Fruit fly (Drosophila melanogaster) whole organism, embryonic: ENCODE results near the gene CG10376.

Experiments used
- CG10543 ChIP-seq: fragments of 200-800 bp; sonication (Bioruptor generic); optimal IDR thresholded peaks from 3 replicates; lab custom pipeline; 2017; ENCODE audit warnings: missing biosample characterization, mild to moderate bottlenecking, missing genetic modification characterization, moderate library complexity
- CG11695 ChIP-seq: fragments of 200-800 bp; sonication (Bioruptor generic); IDR thresholded peaks from 3 replicates; pipeline ENCODE4 v1.3.6; 2022; ENCODE audit warnings: missing biosample characterization, missing genetic modification characterization
- CG13123 ChIP-seq: fragments of 200-800 bp; sonication (Bioruptor generic); optimal IDR thresholded peaks from 2 replicates; lab custom pipeline; 2016; ENCODE audit warnings: missing biosample characterization, missing genetic modification characterization
- CG15479 ChIP-seq: fragments of 200-800 bp; sonication (Bioruptor generic); optimal IDR thresholded peaks from 3 replicates; lab custom pipeline; 2019; ENCODE audit warnings: missing biosample characterization, mild to moderate bottlenecking, missing genetic modification characterization, moderate library complexity
- CG15514 ChIP-seq: fragments of 200-800 bp; sonication (Bioruptor generic); optimal IDR thresholded peaks from 3 replicates; lab custom pipeline; 2017; ENCODE audit warnings: missing biosample characterization, missing genetic modification characterization, mild to moderate bottlenecking, moderate library complexity, missing genetic modification reagents
- CG1602 ChIP-seq: fragments of 200-800 bp; sonication (Bioruptor generic); optimal IDR thresholded peaks from 3 replicates; lab custom pipeline; 2016; ENCODE audit warnings: missing biosample characterization, missing genetic modification characterization
- CG1603 ChIP-seq: fragments of 200-800 bp; sonication (Bioruptor generic); optimal IDR thresholded peaks from 2 replicates; lab custom pipeline; 2019; ENCODE audit warnings: missing biosample characterization, mild to moderate bottlenecking, missing genetic modification characterization, moderate library complexity
- CG3281 ChIP-seq: fragments of 200-800 bp; sonication (Bioruptor generic); optimal IDR thresholded peaks from 3 replicates; lab custom pipeline; 2017; ENCODE audit warnings: missing biosample characterization, mild to moderate bottlenecking, missing genetic modification characterization
- CG34422 ChIP-seq: fragments of 200-800 bp; sonication (Bioruptor generic); IDR thresholded peaks from 3 replicates; pipeline ENCODE4 v1.3.6; 2022; ENCODE audit warnings: missing biosample characterization, missing genetic modification characterization
- CG6175 ChIP-seq: fragments of 200-800 bp; sonication (Bioruptor generic); IDR thresholded peaks from 3 replicates; pipeline ENCODE4 v1.3.6; 2022; ENCODE audit warnings: missing biosample characterization, missing genetic modification characterization
- CG6791 ChIP-seq: fragments of 200-800 bp; sonication (Bioruptor generic); IDR thresholded peaks from 3 replicates; pipeline ENCODE4 v1.3.6; 2022; ENCODE audit warnings: missing biosample characterization, missing genetic modification characterization; ENCODE audit not compliant: partially characterized antibody
- CG7357 ChIP-seq: fragments of 200-800 bp; sonication (Bioruptor generic); IDR thresholded peaks from 3 replicates; pipeline ENCODE4 v1.3.6; 2022; ENCODE audit warnings: missing biosample characterization, missing genetic modification characterization
- CG7963 ChIP-seq: fragments of 200-800 bp; sonication (Bioruptor generic); IDR thresholded peaks from 3 replicates; pipeline ENCODE4 v1.3.6; 2022; ENCODE audit warnings: missing biosample characterization, missing genetic modification characterization; ENCODE audit not compliant: partially characterized antibody
- CG8089 ChIP-seq: fragments of 200-800 bp; sonication (Bioruptor generic); optimal IDR thresholded peaks from 3 replicates; lab custom pipeline; 2016; ENCODE audit warnings: missing biosample characterization, missing genetic modification characterization
- CG8388 ChIP-seq: fragments of 200-800 bp; sonication (Bioruptor generic); optimal IDR thresholded peaks from 2 replicates; lab custom pipeline; 2019; ENCODE audit warnings: missing biosample characterization, mild to moderate bottlenecking, missing genetic modification characterization, moderate library complexity
- CG8765 ChIP-seq: fragments of 200-800 bp; sonication (Bioruptor generic); IDR thresholded peaks from 2 replicates; pipeline ENCODE4 v1.3.6; 2022; ENCODE audit warnings: missing biosample characterization, missing genetic modification characterization
- CG9437 ChIP-seq: fragments of 200-800 bp; sonication (Bioruptor generic); optimal IDR thresholded peaks from 2 replicates; lab custom pipeline; 2018; ENCODE audit warnings: missing biosample characterization, mild to moderate bottlenecking, missing genetic modification characterization
- Dip3 ChIP-seq: fragments of 200-800 bp; sonication (Bioruptor generic); optimal IDR thresholded peaks from 3 replicates; lab custom pipeline; 2016; ENCODE audit warnings: missing biosample characterization, missing genetic modification characterization
- ERR ChIP-seq: fragments of 200-800 bp; sonication (Bioruptor generic); optimal IDR thresholded peaks from 2 replicates; lab custom pipeline; 2016; ENCODE audit warnings: missing biosample characterization, missing genetic modification characterization
- Ets65A ChIP-seq: fragments of 200-800 bp; sonication (Bioruptor generic); peaks from one replicate; lab custom pipeline; 2016; ENCODE audit warnings: missing biosample characterization, missing genetic modification characterization
- H15 ChIP-seq: fragments of 200-800 bp; sonication (Bioruptor generic); IDR thresholded peaks from 3 replicates; pipeline ENCODE4 v1.3.6; 2022; ENCODE audit warnings: missing biosample characterization, missing genetic modification characterization
- Hsf ChIP-seq: fragments of 200-800 bp; sonication (Bioruptor generic); optimal IDR thresholded peaks from 3 replicates; lab custom pipeline; 2016; ENCODE audit warnings: missing biosample characterization, missing genetic modification characterization
- Jarid2 ChIP-seq: fragments of 200-800 bp; sonication (Bioruptor generic); optimal IDR thresholded peaks from 3 replicates; lab custom pipeline; 2017; ENCODE audit warnings: mild to moderate bottlenecking, missing biosample characterization, missing genetic modification reagents, missing genetic modification characterization
- Lpt ChIP-seq: fragments of >200 bp; optimal IDR thresholded peaks from 2 replicates; lab custom pipeline; 2018; ENCODE audit warnings: missing biosample characterization, missing genetic modification characterization
- MTF-1 ChIP-seq: fragments of 200-800 bp; sonication (Bioruptor generic); optimal IDR thresholded peaks from 2 replicates; lab custom pipeline; 2018; ENCODE audit warnings: missing biosample characterization, mild to moderate bottlenecking, missing genetic modification characterization, borderline replicate concordance
- Pdp1 ChIP-seq, 2 experiments: fragments of 200-800 bp; sonication (Bioruptor generic); optimal IDR thresholded peaks; 3 replicates each; lab custom pipeline; 2016; ENCODE audit warnings: missing biosample characterization in 2 of 2, missing genetic modification characterization in 2 of 2, mild to moderate bottlenecking in 1 of 2, moderate library complexity in 1 of 2
- Ssrp ChIP-seq: fragments of 200-800 bp; sonication (Bioruptor generic); optimal IDR thresholded peaks from 2 replicates; lab custom pipeline; 2018; ENCODE audit warnings: missing biosample characterization, mild to moderate bottlenecking, missing genetic modification characterization, moderate library complexity
- ato ChIP-seq: fragments of 200-800 bp; sonication (Bioruptor generic); IDR thresholded peaks from 2 replicates; pipeline ENCODE4 v1.3.6; 2022; ENCODE audit warnings: missing biosample characterization, missing genetic modification characterization; ENCODE audit not compliant: partially characterized antibody
- bsh ChIP-seq, 2 experiments: fragments of 200-800 bp; sonication (Bioruptor generic); optimal IDR thresholded peaks; 2 replicates each; lab custom pipeline; 2017 to 2018; ENCODE audit warnings: mild to moderate bottlenecking in 2 of 2, missing biosample characterization in 2 of 2, missing genetic modification characterization in 2 of 2, moderate library complexity in 1 of 2
- chif ChIP-seq, 2 experiments: fragments of 200-800 bp; sonication (Bioruptor generic); optimal IDR thresholded peaks; 3 replicates each; lab custom pipeline; 2016; ENCODE audit warnings: missing biosample characterization in 2 of 2, missing genetic modification characterization in 2 of 2
- crol ChIP-seq: fragments of 200-800 bp; sonication (Bioruptor generic); IDR thresholded peaks from 2 replicates; pipeline ENCODE4 v1.3.6; 2022; ENCODE audit warnings: missing biosample characterization, missing genetic modification characterization
- disco-r ChIP-seq: fragments of 200-800 bp; sonication (Bioruptor generic); optimal IDR thresholded peaks from 2 replicates; lab custom pipeline; 2016; ENCODE audit warnings: missing biosample characterization, missing genetic modification characterization
- dmrt11E ChIP-seq: fragments of 200-800 bp; sonication (Bioruptor generic); optimal IDR thresholded peaks from 3 replicates; lab custom pipeline; 2018; ENCODE audit warnings: missing biosample characterization, mild to moderate bottlenecking, missing genetic modification characterization, moderate library complexity
- emc ChIP-seq: fragments of 200-800 bp; sonication (Bioruptor generic); optimal IDR thresholded peaks from 2 replicates; lab custom pipeline; 2016; ENCODE audit warnings: missing biosample characterization, missing genetic modification characterization
- gce ChIP-seq: fragments of 200-800 bp; sonication (Bioruptor generic); IDR thresholded peaks from 3 replicates; pipeline ENCODE4 v1.3.6; 2022; ENCODE audit warnings: missing biosample characterization, missing genetic modification characterization
- kah ChIP-seq: fragments of 200-800 bp; sonication (Bioruptor generic); optimal IDR thresholded peaks from 2 replicates; lab custom pipeline; 2018; ENCODE audit warnings: missing biosample characterization, mild to moderate bottlenecking, missing genetic modification characterization
- schlank ChIP-seq: fragments of 200-800 bp; sonication (Bioruptor generic); optimal IDR thresholded peaks from 2 replicates; lab custom pipeline; 2018; ENCODE audit warnings: missing biosample characterization, mild to moderate bottlenecking, missing genetic modification characterization
- slp2 ChIP-seq: fragments of 200-800 bp; sonication (Bioruptor generic); optimal IDR thresholded peaks from 2 replicates; lab custom pipeline; 2016; ENCODE audit warnings: missing biosample characterization, missing genetic modification characterization
- so ChIP-seq: fragments of 200-800 bp; sonication (Bioruptor generic); IDR thresholded peaks from 3 replicates; pipeline ENCODE4 v1.3.6; 2022; ENCODE audit warnings: missing biosample characterization, missing genetic modification characterization
- stwl ChIP-seq: fragments of 200-800 bp; sonication (Bioruptor generic); optimal IDR thresholded peaks from 3 replicates; lab custom pipeline; 2018; ENCODE audit warnings: missing biosample characterization, mild to moderate bottlenecking, missing genetic modification characterization, moderate library complexity
- wdn ChIP-seq: fragments of 200-800 bp; sonication (Bioruptor generic); IDR thresholded peaks from 2 replicates; pipeline ENCODE4 v1.3.6; 2022; ENCODE audit warnings: missing biosample characterization, missing genetic modification characterization
- yki ChIP-seq: fragments of >200 bp; optimal IDR thresholded peaks from 3 replicates; lab custom pipeline; 2018
- zf30C ChIP-seq: fragments of 200-800 bp; sonication (Bioruptor generic); optimal IDR thresholded peaks from 3 replicates; lab custom pipeline; 2018; ENCODE audit warnings: missing biosample characterization, mild to moderate bottlenecking, missing genetic modification characterization
- zfh2 ChIP-seq: fragments of 200-800 bp; sonication (Bioruptor generic); optimal IDR thresholded peaks from 2 replicates; lab custom pipeline; 2016; ENCODE audit warnings: missing biosample characterization, missing genetic modification characterization

CG10376 gene

DNA sequence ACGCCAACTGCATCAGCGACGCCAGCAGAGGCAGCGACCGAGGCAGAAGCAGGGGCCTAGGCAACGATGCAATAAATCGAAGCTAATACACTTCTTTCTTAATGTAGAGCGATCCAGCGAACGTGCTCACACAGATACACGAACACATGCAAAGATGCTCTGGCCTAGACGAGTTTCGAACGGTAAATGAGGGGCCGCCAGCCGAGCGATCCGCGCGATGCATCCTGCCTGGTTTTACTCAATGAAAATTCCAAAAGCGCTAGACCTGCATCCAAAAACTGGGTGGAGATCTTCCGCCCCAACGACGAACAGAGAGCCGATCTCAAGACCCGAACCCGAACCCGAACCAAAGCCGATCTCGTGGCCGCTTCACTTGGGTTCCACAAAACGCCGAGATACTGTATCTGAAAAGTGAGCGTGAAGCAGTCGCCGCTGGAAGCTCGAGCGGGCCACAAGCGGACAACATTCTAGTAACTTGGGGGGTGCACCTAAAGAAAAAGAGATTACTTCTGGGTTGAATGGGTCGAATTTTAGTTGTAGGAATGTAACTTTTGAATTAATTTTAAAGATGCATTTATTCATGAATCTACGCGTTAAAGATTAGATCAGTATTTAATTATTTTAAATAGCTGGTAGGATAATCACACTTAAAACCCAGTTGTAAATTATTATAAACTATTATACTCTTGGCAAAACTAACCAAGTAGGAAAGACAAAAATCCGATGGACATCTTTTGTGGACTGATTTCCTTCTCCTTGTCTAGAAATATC is 30.0 kb upstream of the CG10376 start (continued):
- TF ChIP-seq dmrt11E (tag; lab: Kevin White, UChicago) (peak; percentile 24), CG13123 (GFP tag; lab: Kevin White, UChicago) (no peak), bsh (GFP tag; optimal IDR thresholded peaks at IDR 0.05; lab: Kevin White, UChicago) (peak in 1 of 2 experiments; percentile 9), schlank (tag; lab: Kevin White, UChicago) (no peak), Lpt (GFP tag; lab: Kevin White, UChicago) (no peak), kah (GFP tag; lab: Kevin White, UChicago) (no peak), Pdp1 (GFP tag; optimal IDR thresholded peaks at IDR 0.05; lab: Kevin White, UChicago) (no peak), disco-r (GFP tag; lab: Kevin White, UChicago) (no peak), CG8765 (GFP tag; lab: Robert Waterston, UW) (no peak), CG1602 (no peak), CG6175 (no peak), CG7357 (GFP tag; lab: Robert Waterston, UW) (no peak), CG10543 (GFP tag; lab: Kevin White, UChicago) (peak; percentile 48), chif (GFP tag; optimal IDR thresholded peaks at IDR 0.05; lab: Kevin White, UChicago) (no peak), zfh2 (GFP tag; lab: Kevin White, UChicago) (no peak), gce (no peak), MTF-1 (GFP tag; lab: Kevin White, UChicago) (no peak), CG8388 (no peak), Dip3 (GFP tag; lab: Kevin White, UChicago) (no peak), ato (GFP tag; lab: Robert Waterston, UW) (0 out of 2 replicates have a peak, but pooled peaks have one; percentile 26)

- TF ChIP-seq slp2 (GFP tag; lab: Kevin White, UChicago) (no peak), Ssrp (tag; lab: Kevin White, UChicago) (no peak), yki (lab: Kevin White, UChicago) (no peak), H15 (GFP tag; lab: Robert Waterston, UW) (no peak), CG1603 (no peak), ERR (GFP tag; lab: Kevin White, UChicago) (no peak), CG3281 (GFP tag; lab: Kevin White, UChicago) (no peak), wdn (GFP tag; lab: Robert Waterston, UW) (no peak), Jarid2 (GFP tag; lab: Kevin White, UChicago) (peak; percentile 55), CG7963 (GFP tag; lab: Robert Waterston, UW) (no peak), CG8089 (no peak), stwl (tag; lab: Kevin White, UChicago) (peak; percentile 52), CG34422 (GFP tag; lab: Robert Waterston, UW) (no peak), CG11695 (GFP tag; lab: Robert Waterston, UW) (no peak), emc (GFP tag; lab: Kevin White, UChicago) (no peak), CG15514 (no peak), Hsf (no peak), so (GFP tag; lab: Robert Waterston, UW) (no peak), Ets65A (GFP tag; lab: Kevin White, UChicago) (no peak), CG6791 (GFP tag; lab: Robert Waterston, UW) (0 out of 3 replicates have a peak, but pooled peaks have one; percentile 21), zf30C (peak; percentile 43), crol (GFP tag; lab: Robert Waterston, UW) (0 out of 2 replicates have a peak, but pooled peaks have one; percentile 5), CG15479 (GFP tag; lab: Kevin White, UChicago) (no peak), CG9437 (GFP tag; lab: Kevin White, UChicago) (peak; percentile 98)
Observed at dm6 chr2L:18732291-18732690, 29.4 kb upstream of the CG10376 start, which contains the start of gene CG10348. CG10348 (minus strand) TSS chr2L:18732524.
